Worm (Caenorhabditis elegans): ENCODE data around the gene srh-61.

Gene srh-61

DNA sequence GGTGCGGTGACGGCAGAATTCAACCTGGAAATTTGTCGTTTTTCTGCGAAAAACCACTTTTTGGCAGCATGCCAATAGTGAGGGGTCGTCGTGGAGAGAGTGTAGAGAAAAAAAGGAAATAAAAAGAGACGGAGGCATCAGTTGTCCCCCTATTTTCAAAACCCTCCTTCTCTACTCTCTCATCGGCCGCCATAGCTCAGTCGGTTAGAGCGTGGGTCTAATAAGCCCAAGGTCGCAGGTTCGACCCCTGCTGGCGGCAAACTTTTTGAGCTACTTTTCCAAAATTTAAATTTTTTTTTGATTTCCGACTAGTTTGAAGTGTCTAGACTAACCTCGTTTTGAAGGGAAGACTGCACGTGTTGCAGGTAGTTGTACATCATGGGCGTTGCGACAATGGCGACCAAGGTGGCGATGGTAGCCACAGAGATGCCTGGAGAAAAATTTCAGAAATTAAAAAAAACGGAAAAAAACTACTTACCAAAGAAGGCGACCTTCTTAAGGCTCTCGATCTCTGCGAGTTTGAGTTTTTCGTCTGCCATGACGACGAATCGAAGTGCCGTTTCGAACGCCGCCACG is 21.6 kb downstream of the srh-61 start, which contains the start of gene col-85:
Gene col-85, minus strand, starts transcription at position 540 of the 576 bp plus-strand sequence.
- TF ChIP-seq lin-14 (GFP tag; optimal IDR thresholded peaks at IDR 0.05): peak; percentile 74
- no peak for TF ChIP-seq unc-62 (GFP tag; optimal IDR thresholded peaks at IDR 0.05)
- peak; percentile 16 for TF ChIP-seq lin-15B (tag; optimal IDR thresholded peaks at IDR 0.05)
- TF ChIP-seq lin-13 (GFP tag; optimal IDR thresholded peaks at IDR 0.05): peak; percentile 54
- peak; percentile 65 to 71 for TF ChIP-seq efl-1 (optimal IDR thresholded peaks at IDR 0.05)
- peak; percentile 66 to 97 for TF ChIP-seq efl-1 (GFP tag; optimal IDR thresholded peaks at IDR 0.05 in 1 of 2)
- TF ChIP-seq C16A3.4 (tag; optimal IDR thresholded peaks at IDR 0.05): peak; percentile 65
- TF ChIP-seq mep-1 (tag; optimal IDR thresholded peaks at IDR 0.05): peak; percentile 56
- peak; percentile 71 to 77 for TF ChIP-seq lin-35 (GFP tag; optimal IDR thresholded peaks at IDR 0.05)
- TF ChIP-seq F16B12.6 (tag; optimal IDR thresholded peaks at IDR 0.05): peak; percentile 19
- TF ChIP-seq hpl-2 (GFP tag; optimal IDR thresholded peaks at IDR 0.05): peak; percentile 5
- peak; percentile 70 for TF ChIP-seq nhr-20 (tag; optimal IDR thresholded peaks at IDR 0.05)
- TF ChIP-seq nhr-71 (tag; optimal IDR thresholded peaks at IDR 0.05): peak; percentile 78
- TF ChIP-seq jun-1 (tag; optimal IDR thresholded peaks at IDR 0.05): peak; percentile 37
- no peak for TF ChIP-seq ceh-90 (tag; optimal IDR thresholded peaks at IDR 0.05)
- TF ChIP-seq sup-37 (GFP tag; optimal IDR thresholded peaks at IDR 0.05): no peak
- TF ChIP-seq aly-2 (tag; optimal IDR thresholded peaks at IDR 0.05): peak; percentile 49
- TF ChIP-seq mdl-1 (tag; optimal IDR thresholded peaks at IDR 0.05): peak in 1 of 2 experiments; percentile 47
- TF ChIP-seq skn-1 (tag; optimal IDR thresholded peaks at IDR 0.05): peak; percentile 53
- TF ChIP-seq dpl-1 (GFP tag; optimal IDR thresholded peaks at IDR 0.05): peak; percentile 44 to 66 (median 54)
- TF ChIP-seq sptf-1 (tag; optimal IDR thresholded peaks at IDR 0.05): no peak
- no peak for TF ChIP-seq hlh-4 (tag; optimal IDR thresholded peaks at IDR 0.05)
- peak; percentile 47 for TF ChIP-seq pax-3 (tag; optimal IDR thresholded peaks at IDR 0.05)
- peak; percentile 83 for TF ChIP-seq fkh-8 (tag; optimal IDR thresholded peaks at IDR 0.05)
- TF ChIP-seq unc-98 (GFP tag; IDR thresholded peaks at IDR 0.05): peak; percentile 60; the same call in 1 of the 2 replicates
- peak; percentile 49 for TF ChIP-seq unc-86 (tag; optimal IDR thresholded peaks at IDR 0.05)
- TF ChIP-seq snu-23 (GFP tag; optimal IDR thresholded peaks at IDR 0.05): peak; percentile 84
- TF ChIP-seq snpc-4 (tag; optimal IDR thresholded peaks at IDR 0.05): peak; percentile 90
- no peak for TF ChIP-seq aha-1 (tag; optimal IDR thresholded peaks at IDR 0.05)
- TF ChIP-seq xbp-1 (tag; optimal IDR thresholded peaks at IDR 0.05): peak; percentile 60
- TF ChIP-seq nhr-90 (tag; optimal IDR thresholded peaks at IDR 0.05; ENCODE audit: poor library complexity): peak; percentile 70
- TF ChIP-seq vab-15 (tag; optimal IDR thresholded peaks at IDR 0.05): peak; percentile 63
- TF ChIP-seq lir-3 (tag; optimal IDR thresholded peaks at IDR 0.05; ENCODE audit: poor library complexity): peak; percentile 44
- no peak for TF ChIP-seq ceh-8 (GFP tag; optimal IDR thresholded peaks at IDR 0.05)
- TF ChIP-seq fkh-10 (GFP tag; optimal IDR thresholded peaks at IDR 0.05): peak; percentile 51
- TF ChIP-seq elt-3 (tag; optimal IDR thresholded peaks at IDR 0.05): peak in 2 of 6 experiments; percentile 10 to 30
- TF ChIP-seq pag-3 (tag; optimal IDR thresholded peaks at IDR 0.05; ENCODE audit: borderline replicate concordance, insufficient read depth): no peak
- peak; percentile 75 for TF ChIP-seq dsc-1 (tag; optimal IDR thresholded peaks at IDR 0.05)
- TF ChIP-seq irx-1 (tag; optimal IDR thresholded peaks at IDR 0.05): peak; percentile 57
- TF ChIP-seq fkh-4 (tag; optimal IDR thresholded peaks at IDR 0.05; ENCODE audit: borderline replicate concordance): no peak
- 0 out of 2 replicates have a peak, but pooled peaks have one; percentile 41 for TF ChIP-seq mab-9 (GFP tag; IDR thresholded peaks at IDR 0.05)
- peak; percentile 73 for TF ChIP-seq swsn-7 (tag; optimal IDR thresholded peaks at IDR 0.05)
- peak; percentile 19 for TF ChIP-seq mef-2 (tag; optimal IDR thresholded peaks at IDR 0.05)
- TF ChIP-seq pqm-1 (tag; optimal IDR thresholded peaks at IDR 0.05): peak; percentile 11
- no peak for TF ChIP-seq alr-1 (tag; optimal IDR thresholded peaks at IDR 0.05; ENCODE audit: borderline replicate concordance)
- TF ChIP-seq nhr-47 (tag; optimal IDR thresholded peaks at IDR 0.05): peak; percentile 82
- TF ChIP-seq nhr-84 (tag; optimal IDR thresholded peaks at IDR 0.05): no peak
- no peak for TF ChIP-seq tlp-1 (tag; optimal IDR thresholded peaks at IDR 0.05)
- no peak for TF ChIP-seq nhr-237 (tag; optimal IDR thresholded peaks at IDR 0.05)
- peak; percentile 12 for TF ChIP-seq unc-130 (tag; optimal IDR thresholded peaks at IDR 0.05)
- peak; percentile 27 to 79 (median 55) for TF ChIP-seq ceh-82 (tag; optimal IDR thresholded peaks at IDR 0.05)
- TF ChIP-seq lsy-2 (tag; optimal IDR thresholded peaks at IDR 0.05): peak; percentile 57 to 68
